Worm (Caenorhabditis elegans): Measurements from ENCODE around the gene Y51A2B.9.

DNA sequence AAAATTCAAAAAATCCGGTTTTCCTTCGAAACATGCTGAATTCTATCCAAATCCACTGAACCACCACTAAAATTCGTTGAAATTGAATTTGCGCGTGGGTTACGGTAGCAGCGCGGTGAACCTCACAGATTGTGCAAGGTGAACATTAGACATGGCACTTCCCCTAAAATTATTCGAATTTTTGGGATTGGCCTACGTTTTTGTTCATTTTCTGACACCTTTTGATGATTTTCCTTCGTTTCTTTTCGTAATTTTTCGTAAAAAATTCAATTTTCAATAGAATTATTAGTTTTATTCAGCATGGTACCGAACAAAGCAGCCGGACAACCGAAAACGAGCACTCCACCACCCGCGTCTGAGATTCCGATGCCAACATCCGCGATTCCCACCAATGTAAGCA is 42.5 kb upstream of the Y51A2B.9 start, which contains the start of gene ZK262.8:
- TF ChIP-seq elt-3 (tag; optimal IDR thresholded peaks at IDR 0.05) (no peak), aly-2 (tag; optimal IDR thresholded peaks at IDR 0.05) (no peak), unc-62 (GFP tag; optimal IDR thresholded peaks at IDR 0.05) (no peak), ztf-4 (tag; optimal IDR thresholded peaks at IDR 0.05) (no peak), R02D3.7 (tag; optimal IDR thresholded peaks at IDR 0.05) (no peak), nhr-77 (tag; optimal IDR thresholded peaks at IDR 0.05) (no peak), ama-1 (optimal IDR thresholded peaks at IDR 0.05) (no peak), sea-2 (GFP tag; optimal IDR thresholded peaks at IDR 0.05) (no peak), mml-1 (tag; optimal IDR thresholded peaks at IDR 0.05) (no peak)
